Worm (Caenorhabditis elegans) whole organism, late embryonic: ENCODE data around the gene fbxb-26.

Experiments
- C08G9.2 ChIP-seq: sonication (generic microtip); optimal IDR thresholded peaks from 2 replicates; lab custom pipeline; 2016; ENCODE audit warnings: mild to moderate bottlenecking, missing genetic modification characterization, moderate library complexity, missing compliant biosample characterization
- C38D4.7 ChIP-seq: fragments of 200-800 bp; sonication (Bioruptor generic); optimal IDR thresholded peaks from 2 replicates; lab custom pipeline; 2018; ENCODE audit warnings: mild to moderate bottlenecking, missing genetic modification characterization, moderate library complexity, missing compliant biosample characterization
- K02D7.2 ChIP-seq: sonication (generic microtip); optimal IDR thresholded peaks from 2 replicates; lab custom pipeline; 2017; ENCODE audit warnings: mild to moderate bottlenecking, missing genetic modification characterization, missing compliant biosample characterization
- ama-1 ChIP-seq: fragments of 150-350 bp; optimal IDR thresholded peaks from 2 replicates; lab custom pipeline; 2014
- ets-4 ChIP-seq: sonication (generic microtip); optimal IDR thresholded peaks from 2 replicates; lab custom pipeline; 2016; ENCODE audit warnings: missing genetic modification characterization, missing compliant biosample characterization
- fkh-10 ChIP-seq: fragments of 150-350 bp; optimal IDR thresholded peaks from 2 replicates; lab custom pipeline; 2014; ENCODE audit warnings: missing biosample characterization, missing genetic modification reagents, missing genetic modification characterization
- nfya-1 ChIP-seq: sonication (generic microtip); optimal IDR thresholded peaks from 2 replicates; lab custom pipeline; 2017; ENCODE audit warnings: missing genetic modification characterization, mild to moderate bottlenecking, missing compliant biosample characterization, antibody characterized with exemption, moderate library complexity
- pha-2 ChIP-seq: sonication (generic microtip); optimal IDR thresholded peaks from 2 replicates; lab custom pipeline; 2017; ENCODE audit warnings: mild to moderate bottlenecking, missing genetic modification characterization, missing compliant biosample characterization
- pqm-1 ChIP-seq: sonication (generic microtip); optimal IDR thresholded peaks from 2 replicates; lab custom pipeline; 2016; ENCODE audit warnings: missing genetic modification characterization, missing compliant biosample characterization
- rnt-1 ChIP-seq: sonication (generic microtip); optimal IDR thresholded peaks from 2 replicates; lab custom pipeline; 2016; ENCODE audit warnings: missing genetic modification characterization, missing compliant biosample characterization
- tbx-2 ChIP-seq: sonication (generic microtip); optimal IDR thresholded peaks from 2 replicates; lab custom pipeline; 2016; ENCODE audit warnings: missing genetic modification characterization, missing compliant biosample characterization

ce11 chrII:1730103-1730502, 47.8 kb downstream of the fbxb-26 start, which contains the start of gene ceh-81:
- TF ChIP-seq nfya-1, result no peak
- TF ChIP-seq pqm-1 (tag; lab: Kevin White, UChicago), result no peak
- no peak for TF ChIP-seq C38D4.7 (GFP tag; lab: Kevin White, UChicago)
- TF ChIP-seq rnt-1 (tag; lab: Kevin White, UChicago), result no peak
- no peak for TF ChIP-seq pha-2
- no peak for TF ChIP-seq tbx-2 (tag; lab: Kevin White, UChicago)
- no peak for TF ChIP-seq ama-1 (lab: Kevin White, UChicago)
- TF ChIP-seq ets-4 (tag; lab: Kevin White, UChicago), result no peak
- TF ChIP-seq C08G9.2, result no peak
- TF ChIP-seq K02D7.2 (tag; lab: Kevin White, UChicago), result no peak
- no peak for TF ChIP-seq fkh-10 (GFP tag; lab: Kevin White, UChicago)
